Fruit fly (Drosophila melanogaster) whole organism, pupa: ENCODE data around the gene Vm32E.
A peak's percentile ranks its signal among the peaks of the same experiment; 100 is the strongest.

ENCODE experiments used
- CG10348 ChIP-seq: fragments of 200-800 bp; sonication (Bioruptor generic); IDR thresholded peaks from 2 replicates; pipeline ENCODE4 v1.3.6; 2022; ENCODE audit warnings: missing biosample characterization, missing genetic modification characterization
- CG12605 ChIP-seq: fragments of 200-800 bp; sonication (Bioruptor generic); IDR thresholded peaks from 2 replicates; pipeline ENCODE4 v1.3.6; 2022; ENCODE audit warnings: missing biosample characterization, missing genetic modification characterization
- CG13204 ChIP-seq: fragments of 200-800 bp; sonication (Bioruptor generic); optimal IDR thresholded peaks from 2 replicates; lab custom pipeline; 2018; ENCODE audit warnings: missing biosample characterization, mild to moderate bottlenecking, missing genetic modification characterization, moderate library complexity
- CG14655 ChIP-seq: fragments of 200-800 bp; sonication (Bioruptor generic); optimal IDR thresholded peaks from 3 replicates; lab custom pipeline; 2017; ENCODE audit warnings: mild to moderate bottlenecking, missing biosample characterization, missing genetic modification reagents, missing genetic modification characterization
- CG15710 ChIP-seq: fragments of 200-800 bp; sonication (Bioruptor generic); optimal IDR thresholded peaks from 2 replicates; lab custom pipeline; 2018; ENCODE audit warnings: missing biosample characterization, mild to moderate bottlenecking, missing genetic modification characterization, moderate library complexity
- CG17806 ChIP-seq: fragments of 200-800 bp; sonication (Bioruptor generic); optimal IDR thresholded peaks from 2 replicates; lab custom pipeline; 2018; ENCODE audit warnings: missing biosample characterization, mild to moderate bottlenecking, missing genetic modification characterization, moderate library complexity
- CG32121 ChIP-seq: fragments of 200-800 bp; sonication (Bioruptor generic); IDR thresholded peaks from 2 replicates; pipeline ENCODE4 v1.3.6; 2022; ENCODE audit warnings: missing biosample characterization, missing genetic modification characterization
- CG34367 ChIP-seq: fragments of 200-800 bp; sonication (Bioruptor generic); optimal IDR thresholded peaks from 2 replicates; lab custom pipeline; 2018; ENCODE audit warnings: missing biosample characterization, mild to moderate bottlenecking, missing genetic modification characterization
- CG4496 ChIP-seq: fragments of 200-800 bp; sonication (Bioruptor generic); IDR thresholded peaks from 3 replicates; pipeline ENCODE4 v1.3.6; 2022; ENCODE audit warnings: missing biosample characterization, missing genetic modification characterization
- CG8159 ChIP-seq: fragments of 200-800 bp; sonication (Bioruptor generic); optimal IDR thresholded peaks from 3 replicates; lab custom pipeline; 2018; ENCODE audit warnings: missing biosample characterization, mild to moderate bottlenecking, missing genetic modification characterization, moderate library complexity
- CG8301 ChIP-seq: fragments of 200-800 bp; sonication (Bioruptor generic); optimal IDR thresholded peaks from 2 replicates; lab custom pipeline; 2018; ENCODE audit warnings: missing biosample characterization, mild to moderate bottlenecking, missing genetic modification characterization
- CG9948 ChIP-seq: fragments of 200-800 bp; sonication (Bioruptor generic); optimal IDR thresholded peaks from 2 replicates; lab custom pipeline; 2018; ENCODE audit warnings: missing biosample characterization, mild to moderate bottlenecking, missing genetic modification characterization, moderate library complexity
- D1 ChIP-seq: fragments of 200-800 bp; sonication (Bioruptor generic); optimal IDR thresholded peaks from 2 replicates; lab custom pipeline; 2018; ENCODE audit warnings: missing biosample characterization, mild to moderate bottlenecking, missing genetic modification characterization, moderate library complexity
- EcR ChIP-seq: fragments of 200-800 bp; sonication (Bioruptor generic); optimal IDR thresholded peaks from 3 replicates; lab custom pipeline; 2019; ENCODE audit warnings: missing biosample characterization, missing genetic modification characterization, mild to moderate bottlenecking, moderate library complexity, missing genetic modification reagents
- Ets98B ChIP-seq: fragments of 200-800 bp; sonication (Bioruptor generic); IDR thresholded peaks from 2 replicates; pipeline ENCODE4 v1.3.6; 2022; ENCODE audit warnings: missing biosample characterization, missing genetic modification characterization
- Pif1A ChIP-seq: fragments of 200-800 bp; sonication (Bioruptor generic); optimal IDR thresholded peaks from 3 replicates; lab custom pipeline; 2016; ENCODE audit warnings: missing biosample characterization, missing genetic modification characterization
- Pif1B ChIP-seq: fragments of 200-800 bp; sonication (Bioruptor generic); optimal IDR thresholded peaks from 3 replicates; lab custom pipeline; 2016; ENCODE audit warnings: missing biosample characterization, missing genetic modification characterization
- Snoo ChIP-seq: fragments of 200-800 bp; sonication (Bioruptor generic); optimal IDR thresholded peaks from 3 replicates; lab custom pipeline; 2017; ENCODE audit warnings: missing biosample characterization, mild to moderate bottlenecking, missing genetic modification characterization, inconsistent platforms
- fd96Ca ChIP-seq: fragments of 200-800 bp; sonication (Bioruptor generic); IDR thresholded peaks from 3 replicates; pipeline ENCODE4 v1.3.6; 2022; ENCODE audit warnings: missing biosample characterization, missing genetic modification characterization
- gl ChIP-seq: fragments of 200-800 bp; sonication (Bioruptor generic); optimal IDR thresholded peaks from 2 replicates; lab custom pipeline; 2018; ENCODE audit warnings: missing biosample characterization, mild to moderate bottlenecking, missing genetic modification characterization
- rn ChIP-seq: fragments of 200-800 bp; sonication (Bioruptor generic); IDR thresholded peaks from 2 replicates; pipeline ENCODE4 v1.3.6; 2022; ENCODE audit warnings: missing biosample characterization, missing genetic modification characterization

Gene Vm32E

DNA sequence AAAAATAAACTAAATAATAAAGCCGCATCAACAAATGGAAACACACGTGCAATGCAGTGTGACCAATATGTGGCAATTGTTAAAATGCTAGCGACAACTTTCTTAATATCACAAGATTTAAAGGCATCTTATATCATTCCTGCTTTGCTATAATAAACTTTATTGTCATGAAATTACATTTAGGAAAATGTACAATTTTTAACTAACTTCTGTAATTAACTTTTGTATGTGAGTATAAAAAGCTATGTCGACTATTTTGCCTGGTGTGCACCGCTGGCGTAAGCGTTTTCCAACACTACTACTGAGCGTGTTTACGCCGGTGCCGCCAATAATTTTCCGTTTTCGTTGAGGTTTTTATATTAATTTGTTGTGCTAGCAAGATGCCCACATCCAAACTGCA is 48.0 kb downstream of the Vm32E start, which contains the start of the genes Csl4 and Nup160:
Csl4 (minus strand) TSS at position 69 of the 400 bp plus-strand sequence.
Nup160 (plus strand) TSS at position 279 of the 400 bp plus-strand sequence.
- TF ChIP-seq rn (GFP tag; lab: Robert Waterston, UW) = 0 out of 2 replicates have a peak, but pooled peaks have one; percentile 12
- peak; percentile 62 for TF ChIP-seq CG15710 (tag; lab: Kevin White, UChicago)
- TF ChIP-seq CG8159 (tag; lab: Kevin White, UChicago) = no peak
- no peak for TF ChIP-seq CG8301 (tag; lab: Kevin White, UChicago)
- no peak for TF ChIP-seq D1 (tag; lab: Kevin White, UChicago)
- no peak for TF ChIP-seq Pif1A
- TF ChIP-seq Pif1B = no peak
- TF ChIP-seq CG17806 (tag; lab: Kevin White, UChicago) = no peak
- peak; percentile 70 for TF ChIP-seq CG32121 (GFP tag; lab: Robert Waterston, UW)
- TF ChIP-seq CG4496 (GFP tag; lab: Robert Waterston, UW) = peak; percentile 77
- no peak for TF ChIP-seq CG10348 (GFP tag; lab: Robert Waterston, UW)
- peak; percentile 37 for TF ChIP-seq CG9948 (tag; lab: Kevin White, UChicago)
- no peak for TF ChIP-seq gl (tag; lab: Kevin White, UChicago)
- peak; percentile 44 for TF ChIP-seq CG34367
- TF ChIP-seq CG14655 (GFP tag; lab: Kevin White, UChicago) = no peak
- TF ChIP-seq Snoo (tag; lab: Kevin White, UChicago) = peak; percentile 69
- no peak for TF ChIP-seq CG13204 (GFP tag; lab: Kevin White, UChicago)
- TF ChIP-seq fd96Ca (GFP tag; lab: Robert Waterston, UW) = peak; percentile 72; the same call in 2 of the 3 replicates
- no peak for TF ChIP-seq CG12605 (GFP tag; lab: Robert Waterston, UW)
- no peak for TF ChIP-seq EcR (GFP tag; lab: Kevin White, UChicago)
- peak; percentile 64; the same call in 1 of the 2 replicates for TF ChIP-seq Ets98B

DNA sequence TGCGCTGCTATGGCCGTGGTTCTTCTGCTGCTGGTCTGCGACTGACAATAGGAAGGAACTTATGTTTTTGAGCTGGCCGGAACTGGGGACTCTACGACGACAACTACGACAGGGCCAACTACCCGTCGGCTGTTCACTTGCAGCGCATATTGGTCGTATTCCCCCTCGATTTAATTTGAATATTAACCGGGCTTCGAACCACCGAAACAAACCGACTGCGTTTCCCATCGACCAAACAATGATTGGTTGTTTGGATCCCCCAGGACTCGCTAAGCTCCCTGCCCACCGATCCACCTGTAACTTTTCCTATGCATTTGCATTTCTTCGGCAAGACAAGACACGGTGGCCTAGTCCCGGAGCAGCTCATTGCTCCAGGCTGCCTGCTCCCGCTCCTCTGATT is 49.9 kb downstream of the Vm32E start, which contains the start of gene Dnaaf4:
Dnaaf4 (minus strand) TSS at position 101 of the 400 bp plus-strand sequence.
- TF ChIP-seq Pif1B (no peak), CG8301 (tag; lab: Kevin White, UChicago) (no peak), gl (tag; lab: Kevin White, UChicago) (no peak), CG9948 (tag; lab: Kevin White, UChicago) (no peak), EcR (GFP tag; lab: Kevin White, UChicago) (no peak), CG14655 (GFP tag; lab: Kevin White, UChicago) (no peak), CG12605 (GFP tag; lab: Robert Waterston, UW) (no peak), CG4496 (GFP tag; lab: Robert Waterston, UW) (no peak), CG13204 (GFP tag; lab: Kevin White, UChicago) (no peak), CG10348 (GFP tag; lab: Robert Waterston, UW) (no peak), Pif1A (no peak), CG32121 (GFP tag; lab: Robert Waterston, UW) (no peak), rn (GFP tag; lab: Robert Waterston, UW) (no peak), CG8159 (tag; lab: Kevin White, UChicago) (no peak)
